Worm (Caenorhabditis elegans) whole organism, L2 larva: ENCODE measurements around the gene nlp-32.

Source experiments
- C34F6.9 ChIP-seq: fragments of 150-350 bp; optimal IDR thresholded peaks from 2 replicates; lab custom pipeline; 2014; ENCODE audit warnings: missing biosample characterization, missing genetic modification characterization
- F13H6.1 ChIP-seq: sonication (generic microtip); optimal IDR thresholded peaks from 2 replicates; lab custom pipeline; 2016; ENCODE audit warnings: missing genetic modification characterization, missing compliant biosample characterization
- R02D3.7 ChIP-seq: fragments of 150-350 bp; optimal IDR thresholded peaks from 2 replicates; lab custom pipeline; 2014; ENCODE audit warnings: missing biosample characterization, missing genetic modification characterization
- Y55F3AM.14 ChIP-seq: fragments of 200-800 bp; sonication (Bioruptor generic); optimal IDR thresholded peaks from 2 replicates; lab custom pipeline; 2018; ENCODE audit warnings: mild to moderate bottlenecking, missing genetic modification characterization, missing compliant biosample characterization
- ZK546.5 ChIP-seq: sonication (generic microtip); optimal IDR thresholded peaks from 2 replicates; lab custom pipeline; 2017; ENCODE audit warnings: missing biosample characterization, missing genetic modification characterization
- alr-1 ChIP-seq: fragments of 150-350 bp; optimal IDR thresholded peaks from 2 replicates; lab custom pipeline; 2014; ENCODE audit warnings: missing biosample characterization, missing genetic modification characterization
- aly-2 ChIP-seq: fragments of 150-350 bp; optimal IDR thresholded peaks from 2 replicates; lab custom pipeline; 2014; ENCODE audit warnings: missing biosample characterization, missing genetic modification characterization
- ama-1 ChIP-seq: fragments of 150-350 bp; optimal IDR thresholded peaks from 2 replicates; lab custom pipeline; 2018; ENCODE audit warnings: inconsistent platforms
- blmp-1 ChIP-seq: sonication (generic microtip); optimal IDR thresholded peaks from 2 replicates; lab custom pipeline; 2017; ENCODE audit warnings: missing genetic modification characterization, mild to moderate bottlenecking, missing compliant biosample characterization, antibody characterized with exemption, moderate library complexity; ENCODE audit not compliant: insufficient read depth
- ceh-16 ChIP-seq: fragments of 150-350 bp; optimal IDR thresholded peaks from 2 replicates; lab custom pipeline; 2014; ENCODE audit warnings: missing biosample characterization, missing genetic modification characterization
- ceh-82 ChIP-seq: fragments of 150-350 bp; optimal IDR thresholded peaks from 2 replicates; lab custom pipeline; 2014; ENCODE audit warnings: missing biosample characterization, missing genetic modification characterization
- crh-2 ChIP-seq: sonication (generic microtip); optimal IDR thresholded peaks from 2 replicates; lab custom pipeline; 2017; ENCODE audit warnings: missing biosample characterization, missing genetic modification characterization
- dmd-4 ChIP-seq: sonication (generic microtip); optimal IDR thresholded peaks from 2 replicates; lab custom pipeline; 2017; ENCODE audit warnings: missing biosample characterization, missing genetic modification characterization
- egl-27 ChIP-seq: sonication (generic microtip); optimal IDR thresholded peaks from 3 replicates; lab custom pipeline; 2017; ENCODE audit warnings: missing biosample characterization, missing genetic modification reagents, missing genetic modification characterization
- elt-1 ChIP-seq: fragments of 150-350 bp; optimal IDR thresholded peaks from 2 replicates; lab custom pipeline; 2014; ENCODE audit warnings: missing biosample characterization, missing genetic modification characterization
- elt-3 ChIP-seq: sonication (generic microtip); optimal IDR thresholded peaks from 2 replicates; lab custom pipeline; 2017; ENCODE audit warnings: missing biosample characterization, missing genetic modification characterization
- fos-1 ChIP-seq: fragments of 150-350 bp; optimal IDR thresholded peaks from 2 replicates; lab custom pipeline; 2014; ENCODE audit warnings: missing biosample characterization, missing genetic modification characterization
- gmeb-1 ChIP-seq: fragments of 150-350 bp; optimal IDR thresholded peaks from 2 replicates; lab custom pipeline; 2014; ENCODE audit warnings: missing biosample characterization, missing genetic modification characterization
- lin-11 ChIP-seq: fragments of 150-350 bp; sonication (generic microtip); optimal IDR thresholded peaks from 2 replicates; lab custom pipeline; 2014; ENCODE audit warnings: missing biosample characterization, missing genetic modification characterization, inconsistent platforms, mixed read lengths
- lin-13 ChIP-seq: fragments of 150-350 bp; optimal IDR thresholded peaks from 2 replicates; lab custom pipeline; 2014; ENCODE audit warnings: missing biosample characterization, missing genetic modification reagents, missing genetic modification characterization
- lin-39 ChIP-seq: fragments of 150-350 bp; optimal IDR thresholded peaks from 2 replicates; lab custom pipeline; 2014; ENCODE audit warnings: missing biosample characterization, missing genetic modification reagents, missing genetic modification characterization
- lsy-2 ChIP-seq, 2 experiments: fragments of 150-350 bp in 1 of 2; sonication (generic microtip) in 1 of 2; optimal IDR thresholded peaks; 2 replicates each; lab custom pipeline; 2014 to 2017; ENCODE audit warnings: missing biosample characterization in 2 of 2, missing genetic modification characterization in 2 of 2
- mab-5 ChIP-seq: fragments of 150-350 bp; optimal IDR thresholded peaks from 2 replicates; lab custom pipeline; 2014; ENCODE audit warnings: missing biosample characterization, missing genetic modification characterization
- mbf-1 ChIP-seq: sonication (generic microtip); optimal IDR thresholded peaks from 2 replicates; lab custom pipeline; 2017; ENCODE audit warnings: missing biosample characterization, missing genetic modification characterization
- mdl-1 ChIP-seq, 2 experiments: fragments of 150-350 bp in 1 of 2; sonication (generic microtip) in 1 of 2; optimal IDR thresholded peaks; 2 replicates each; lab custom pipeline; 2017; ENCODE audit warnings: missing biosample characterization in 2 of 2, missing genetic modification characterization in 2 of 2
- nhr-10 ChIP-seq: sonication (generic microtip); optimal IDR thresholded peaks from 2 replicates; lab custom pipeline; 2017; ENCODE audit warnings: missing biosample characterization, missing genetic modification characterization
- nhr-11 ChIP-seq: fragments of 150-350 bp; optimal IDR thresholded peaks from 2 replicates; lab custom pipeline; 2014; ENCODE audit warnings: missing biosample characterization, missing genetic modification characterization
- nhr-12 ChIP-seq: fragments of 150-350 bp; optimal IDR thresholded peaks from 2 replicates; lab custom pipeline; 2014; ENCODE audit warnings: missing biosample characterization, missing genetic modification characterization
- nhr-129 ChIP-seq: fragments of 150-350 bp; optimal IDR thresholded peaks from 2 replicates; lab custom pipeline; 2014; ENCODE audit warnings: missing biosample characterization, missing genetic modification characterization
- nhr-21 ChIP-seq: fragments of 150-350 bp; optimal IDR thresholded peaks from 2 replicates; lab custom pipeline; 2014; ENCODE audit warnings: missing biosample characterization, missing genetic modification characterization
- nhr-23 ChIP-seq: fragments of 150-350 bp; optimal IDR thresholded peaks from 2 replicates; lab custom pipeline; 2014; ENCODE audit warnings: missing biosample characterization, missing genetic modification reagents, missing genetic modification characterization
- nhr-237 ChIP-seq: fragments of 150-350 bp; optimal IDR thresholded peaks from 2 replicates; lab custom pipeline; 2014; ENCODE audit warnings: missing biosample characterization, missing genetic modification characterization
- nhr-25 ChIP-seq: fragments of 150-350 bp; sonication (generic microtip); optimal IDR thresholded peaks from 3 replicates; lab custom pipeline; 2014; ENCODE audit warnings: missing biosample characterization, missing genetic modification characterization
- nhr-6 ChIP-seq: fragments of 150-350 bp; optimal IDR thresholded peaks from 2 replicates; lab custom pipeline; 2014; ENCODE audit warnings: missing biosample characterization, missing genetic modification characterization
- nhr-77 ChIP-seq: fragments of 150-350 bp; optimal IDR thresholded peaks from 2 replicates; lab custom pipeline; 2014; ENCODE audit warnings: missing biosample characterization, missing genetic modification characterization
- peb-1 ChIP-seq: fragments of 150-350 bp; optimal IDR thresholded peaks from 2 replicates; lab custom pipeline; 2014; ENCODE audit warnings: missing biosample characterization, missing genetic modification characterization
- sem-4 ChIP-seq: fragments of 150-350 bp; optimal IDR thresholded peaks from 2 replicates; lab custom pipeline; 2014; ENCODE audit warnings: missing biosample characterization, missing genetic modification reagents, missing genetic modification characterization
- skn-1 ChIP-seq: sonication (generic microtip); optimal IDR thresholded peaks from 2 replicates; lab custom pipeline; 2017; ENCODE audit warnings: missing biosample characterization, missing genetic modification characterization
- sma-3 ChIP-seq: sonication (generic microtip); optimal IDR thresholded peaks from 2 replicates; lab custom pipeline; 2016; ENCODE audit warnings: missing genetic modification reagents, missing genetic modification characterization, missing compliant biosample characterization
- sma-9 ChIP-seq, 2 experiments: fragments of 150-350 bp in 1 of 2; sonication (generic microtip) in 1 of 2; optimal IDR thresholded peaks; 2 replicates each; lab custom pipeline; 2014 to 2016; ENCODE audit warnings: missing genetic modification characterization in 2 of 2, mild to moderate bottlenecking in 1 of 2, missing biosample characterization in 1 of 2, missing compliant biosample characterization in 1 of 2, missing genetic modification reagents in 1 of 2, moderate library complexity in 1 of 2
- snpc-4 ChIP-seq: fragments of 150-350 bp; optimal IDR thresholded peaks from 2 replicates; lab custom pipeline; 2014; ENCODE audit warnings: missing biosample characterization, missing genetic modification characterization
- unc-39 ChIP-seq: fragments of 150-350 bp; optimal IDR thresholded peaks from 2 replicates; lab custom pipeline; 2014; ENCODE audit warnings: missing biosample characterization, missing genetic modification characterization
- unc-55 ChIP-seq: fragments of 150-350 bp; sonication (generic microtip); optimal IDR thresholded peaks from 3 replicates; lab custom pipeline; 2014; ENCODE audit warnings: missing biosample characterization, missing genetic modification reagents, missing genetic modification characterization
- unc-62 ChIP-seq: fragments of 150-350 bp; optimal IDR thresholded peaks from 2 replicates; lab custom pipeline; 2014; ENCODE audit warnings: missing biosample characterization, missing genetic modification reagents, missing genetic modification characterization
- zag-1 ChIP-seq: fragments of 150-350 bp; optimal IDR thresholded peaks from 2 replicates; lab custom pipeline; 2014; ENCODE audit warnings: missing biosample characterization, missing genetic modification characterization
- ztf-1 ChIP-seq: fragments of 200-800 bp; sonication (Bioruptor generic); conservative IDR thresholded peaks from 2 replicates; pipeline ENCODE4 v1.3.6; 2022; ENCODE audit warnings: missing genetic modification characterization, missing compliant biosample characterization
- ztf-11 ChIP-seq: sonication (generic microtip); optimal IDR thresholded peaks from 2 replicates; lab custom pipeline; 2017; ENCODE audit warnings: missing biosample characterization, missing genetic modification characterization
- ztf-4 ChIP-seq: fragments of 150-350 bp; optimal IDR thresholded peaks from 2 replicates; lab custom pipeline; 2014; ENCODE audit warnings: missing biosample characterization, missing genetic modification characterization

Gene nlp-32

DNA sequence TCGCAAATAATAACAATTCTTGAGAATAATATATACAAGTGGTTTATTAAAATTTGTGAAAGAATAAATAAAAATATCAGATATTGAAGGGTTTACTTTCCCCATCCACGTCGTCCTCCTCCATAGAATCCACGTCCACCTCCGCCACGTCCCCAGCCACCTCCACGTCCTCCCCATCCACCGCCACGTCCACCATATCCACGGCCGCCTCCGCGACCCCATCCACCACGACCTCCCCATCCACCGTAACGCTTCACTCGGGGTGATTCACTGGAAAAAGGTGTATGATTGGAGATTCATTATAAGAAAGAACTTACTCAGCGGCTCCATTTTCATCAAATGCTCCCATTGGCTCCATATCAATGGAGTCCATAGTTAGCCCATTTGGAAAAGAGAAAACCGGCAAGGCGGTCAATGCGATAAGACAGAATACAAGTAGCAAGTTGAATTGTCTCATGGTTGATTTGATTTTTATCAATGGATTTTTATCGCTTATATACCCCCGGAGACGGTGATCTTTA, at the start of gene nlp-32:
Gene nlp-32 (minus strand): TSS at position 471 of the 521 bp plus-strand sequence.
- TF ChIP-seq sma-3 (GFP tag; lab: Kevin White, UChicago) = no peak
- no peak for TF ChIP-seq mab-5 (tag; lab: Kevin White, UChicago)
- no peak for TF ChIP-seq nhr-23 (tag; lab: Kevin White, UChicago)
- TF ChIP-seq ceh-16 = no peak
- no peak for TF ChIP-seq nhr-129 (tag; lab: Kevin White, UChicago)
- TF ChIP-seq elt-1 (tag; lab: Kevin White, UChicago) = no peak
- TF ChIP-seq sma-9 (GFP tag; optimal IDR thresholded peaks at IDR 0.05; lab: Kevin White, UChicago) = no peak
- TF ChIP-seq sma-9 (tag; optimal IDR thresholded peaks at IDR 0.05; lab: Kevin White, UChicago) = no peak
- no peak for TF ChIP-seq ztf-11 (tag; lab: Kevin White, UChicago)
- no peak for TF ChIP-seq nhr-21 (tag; lab: Kevin White, UChicago)
- no peak for TF ChIP-seq sem-4
- no peak for TF ChIP-seq ztf-1
- no peak for TF ChIP-seq ceh-82 (tag; lab: Kevin White, UChicago)
- no peak for TF ChIP-seq nhr-77 (tag; lab: Kevin White, UChicago)
- no peak for TF ChIP-seq lin-11 (tag; lab: Kevin White, UChicago)
- TF ChIP-seq nhr-25 (tag; lab: Kevin White, UChicago) = no peak

DNA sequence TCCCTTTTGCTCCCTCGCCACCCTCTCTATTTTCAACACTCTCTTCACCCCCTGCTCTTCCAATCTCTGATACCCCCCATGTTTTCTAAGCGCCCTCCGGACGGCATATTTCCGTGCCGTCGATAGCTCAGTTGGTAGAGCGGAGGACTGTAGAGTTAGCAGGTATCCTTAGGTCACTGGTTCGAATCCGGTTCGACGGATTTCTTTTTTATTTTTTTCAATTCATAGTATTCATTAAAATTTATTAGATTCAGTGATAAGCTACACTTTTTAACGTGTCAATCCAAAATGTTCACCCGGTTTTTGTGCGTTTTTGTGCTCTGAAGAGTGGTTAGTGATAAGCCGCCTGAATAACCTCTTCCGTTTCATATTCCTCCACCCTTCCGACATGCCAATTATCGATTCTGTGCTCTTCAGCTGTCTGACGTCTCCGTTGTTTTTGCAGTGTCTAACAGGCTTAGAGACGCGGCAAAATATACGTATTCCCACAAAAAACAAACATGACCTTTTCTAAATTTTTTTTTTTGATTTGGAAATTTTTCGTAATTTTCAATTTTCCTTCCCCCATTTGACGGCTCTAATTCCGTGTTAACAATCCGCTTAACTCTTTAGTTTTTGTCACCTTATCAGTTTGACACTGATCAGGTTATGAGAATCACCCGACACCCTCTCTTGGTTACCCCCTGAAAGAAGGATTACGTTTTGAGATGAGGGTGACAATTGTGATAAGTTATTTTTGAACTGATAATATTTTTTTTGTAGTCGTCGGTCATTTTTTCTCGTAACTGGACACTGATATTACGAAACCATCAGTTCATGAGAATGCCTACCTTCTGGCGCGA, 49.1 kb upstream of the nlp-32 start:
- TF ChIP-seq sem-4 = no peak
- no peak for TF ChIP-seq Y55F3AM.14
- TF ChIP-seq snpc-4 (tag; lab: Kevin White, UChicago) = no peak
- peak; percentile 14 for TF ChIP-seq gmeb-1
- no peak for TF ChIP-seq nhr-77 (tag; lab: Kevin White, UChicago)
- TF ChIP-seq nhr-23 (tag; lab: Kevin White, UChicago) = no peak
- no peak for TF ChIP-seq peb-1 (tag; lab: Kevin White, UChicago)
- no peak for TF ChIP-seq mdl-1 (tag; optimal IDR thresholded peaks at IDR 0.05; lab: Kevin White, UChicago)
- no peak for TF ChIP-seq nhr-11 (tag; lab: Kevin White, UChicago)
- TF ChIP-seq R02D3.7 (tag; lab: Kevin White, UChicago) = no peak
- TF ChIP-seq ceh-82 (tag; lab: Kevin White, UChicago) = no peak
- peak; percentile 17 for TF ChIP-seq fos-1
- no peak for TF ChIP-seq aly-2 (tag; lab: Kevin White, UChicago)
- TF ChIP-seq unc-55 (GFP tag; lab: Kevin White, UChicago) = peak; percentile 26
- no peak for TF ChIP-seq blmp-1 (tag; lab: Kevin White, UChicago)
- TF ChIP-seq ztf-4 (tag; lab: Kevin White, UChicago) = no peak
- TF ChIP-seq sma-9 (GFP tag; optimal IDR thresholded peaks at IDR 0.05; lab: Kevin White, UChicago) = peak; percentile 30
- TF ChIP-seq sma-9 (tag; optimal IDR thresholded peaks at IDR 0.05; lab: Kevin White, UChicago) = no peak
- TF ChIP-seq nhr-25 (tag; lab: Kevin White, UChicago) = no peak
- no peak for TF ChIP-seq unc-39 (tag; lab: Kevin White, UChicago)
- no peak for TF ChIP-seq elt-1 (tag; lab: Kevin White, UChicago)
- no peak for TF ChIP-seq ZK546.5 (tag; lab: Kevin White, UChicago)
- peak in 1 of 2 experiments; percentile 40 for TF ChIP-seq lsy-2 (tag; optimal IDR thresholded peaks at IDR 0.05; lab: Kevin White, UChicago)
- TF ChIP-seq nhr-6 (tag; lab: Kevin White, UChicago) = no peak
- no peak for TF ChIP-seq ama-1 (lab: Kevin White, UChicago)
- no peak for TF ChIP-seq zag-1 (tag; lab: Kevin White, UChicago)
- TF ChIP-seq ceh-16 = no peak
- TF ChIP-seq nhr-237 (tag; lab: Kevin White, UChicago) = no peak
- TF ChIP-seq elt-3 (tag; lab: Kevin White, UChicago) = no peak
- no peak for TF ChIP-seq lin-39 (tag; lab: Kevin White, UChicago)
- no peak for TF ChIP-seq sma-3 (GFP tag; lab: Kevin White, UChicago)
- no peak for TF ChIP-seq skn-1 (tag; lab: Kevin White, UChicago)
- TF ChIP-seq unc-62 (GFP tag; lab: Kevin White, UChicago) = no peak
- no peak for TF ChIP-seq nhr-129 (tag; lab: Kevin White, UChicago)
- no peak for TF ChIP-seq mbf-1
- no peak for TF ChIP-seq egl-27 (tag; lab: Kevin White, UChicago)
- TF ChIP-seq nhr-21 (tag; lab: Kevin White, UChicago) = no peak
- TF ChIP-seq lin-11 (tag; lab: Kevin White, UChicago) = peak; percentile 9
- TF ChIP-seq lin-13 (GFP tag; lab: Kevin White, UChicago) = no peak
- TF ChIP-seq alr-1 = no peak
- no peak for TF ChIP-seq ztf-1
- TF ChIP-seq nhr-12 (tag; lab: Kevin White, UChicago) = no peak
- TF ChIP-seq F13H6.1 (tag; lab: Kevin White, UChicago) = peak; percentile 12
- TF ChIP-seq crh-2 = peak; percentile 49
- TF ChIP-seq nhr-10 (tag; lab: Kevin White, UChicago) = no peak
- no peak for TF ChIP-seq mab-5 (tag; lab: Kevin White, UChicago)
- TF ChIP-seq dmd-4 (tag; lab: Kevin White, UChicago) = no peak
- no peak for TF ChIP-seq ztf-11 (tag; lab: Kevin White, UChicago)
- TF ChIP-seq C34F6.9 (tag; lab: Kevin White, UChicago) = no peak
